Worm (Caenorhabditis elegans) whole organism, L3 larva: ENCODE data around the gene fbxa-56.
A peak's percentile ranks its signal among the peaks of the same experiment; 100 is the strongest.

Source experiments
- R02D3.7 ChIP-seq: fragments of 150-350 bp; optimal IDR thresholded peaks from 2 replicates; lab custom pipeline; 2014; ENCODE audit warnings: missing biosample characterization, missing genetic modification characterization
- ZK546.5 ChIP-seq: sonication (generic microtip); optimal IDR thresholded peaks from 2 replicates; lab custom pipeline; 2017; ENCODE audit warnings: missing biosample characterization, missing genetic modification characterization
- aly-2 ChIP-seq: fragments of 150-350 bp; optimal IDR thresholded peaks from 2 replicates; lab custom pipeline; 2014; ENCODE audit warnings: missing biosample characterization, missing genetic modification characterization
- ama-1 ChIP-seq: fragments of 150-350 bp; optimal IDR thresholded peaks from 2 replicates; lab custom pipeline; 2018
- ceh-16 ChIP-seq: sonication (generic microtip); optimal IDR thresholded peaks from 2 replicates; lab custom pipeline; 2017; ENCODE audit warnings: missing biosample characterization, missing genetic modification characterization
- ceh-28 ChIP-seq: fragments of 150-350 bp; optimal IDR thresholded peaks from 2 replicates; lab custom pipeline; 2014; ENCODE audit warnings: missing biosample characterization, missing genetic modification reagents, missing genetic modification characterization
- ceh-82 ChIP-seq: fragments of 150-350 bp; optimal IDR thresholded peaks from 2 replicates; lab custom pipeline; 2014; ENCODE audit warnings: missing biosample characterization, missing genetic modification characterization
- daf-12 ChIP-seq: fragments of 150-350 bp; optimal IDR thresholded peaks from 2 replicates; lab custom pipeline; 2014; ENCODE audit warnings: missing biosample characterization, missing genetic modification reagents, missing genetic modification characterization
- egl-5 ChIP-seq: fragments of 150-350 bp; optimal IDR thresholded peaks from 2 replicates; lab custom pipeline; 2017; ENCODE audit warnings: missing biosample characterization, missing genetic modification reagents, missing genetic modification characterization, inconsistent platforms
- elt-2 ChIP-seq: sonication (generic microtip); optimal IDR thresholded peaks from 2 replicates; lab custom pipeline; 2016; ENCODE audit warnings: missing genetic modification reagents, mild to moderate bottlenecking, missing genetic modification characterization, missing compliant biosample characterization
- eor-1 ChIP-seq, 2 experiments: fragments of 150-350 bp; optimal IDR thresholded peaks; 2 replicates each; lab custom pipeline; 2014 to 2018; ENCODE audit warnings: missing biosample characterization in 2 of 2, missing genetic modification characterization in 2 of 2
- fkh-10 ChIP-seq: sonication (generic microtip); optimal IDR thresholded peaks from 2 replicates; lab custom pipeline; 2017; ENCODE audit warnings: missing biosample characterization, missing genetic modification reagents, missing genetic modification characterization
- fkh-2 ChIP-seq: fragments of 150-350 bp; optimal IDR thresholded peaks from 2 replicates; lab custom pipeline; 2014; ENCODE audit warnings: missing biosample characterization, missing genetic modification reagents, missing genetic modification characterization
- fos-1 ChIP-seq: fragments of 150-350 bp; optimal IDR thresholded peaks from 2 replicates; lab custom pipeline; 2014; ENCODE audit warnings: missing biosample characterization, missing genetic modification characterization
- hmg-11 ChIP-seq: sonication (generic microtip); optimal IDR thresholded peaks from 2 replicates; lab custom pipeline; 2016; ENCODE audit warnings: missing genetic modification characterization, missing compliant biosample characterization
- jun-1 ChIP-seq: fragments of 150-350 bp; optimal IDR thresholded peaks from 2 replicates; lab custom pipeline; 2014; ENCODE audit warnings: missing biosample characterization, missing genetic modification reagents, missing genetic modification characterization
- lin-15B ChIP-seq: fragments of 150-350 bp; optimal IDR thresholded peaks from 2 replicates; lab custom pipeline; 2014; ENCODE audit warnings: missing biosample characterization, missing genetic modification characterization
- lin-39 ChIP-seq: fragments of 150-350 bp; optimal IDR thresholded peaks from 2 replicates; lab custom pipeline; 2018; ENCODE audit warnings: missing biosample characterization, missing genetic modification reagents, missing genetic modification characterization
- lsy-12 ChIP-seq: sonication (generic microtip); optimal IDR thresholded peaks from 2 replicates; lab custom pipeline; 2016; ENCODE audit warnings: mild to moderate bottlenecking, missing genetic modification characterization, missing compliant biosample characterization
- mdl-1 ChIP-seq: fragments of 150-350 bp; optimal IDR thresholded peaks from 2 replicates; lab custom pipeline; 2014; ENCODE audit warnings: missing biosample characterization, missing genetic modification characterization
- nfya-1 ChIP-seq: sonication (generic microtip); optimal IDR thresholded peaks from 2 replicates; lab custom pipeline; 2017; ENCODE audit warnings: missing genetic modification characterization, mild to moderate bottlenecking, missing compliant biosample characterization, antibody characterized with exemption, moderate library complexity; ENCODE audit not compliant: insufficient read depth
- nhr-23 ChIP-seq: fragments of 150-350 bp; optimal IDR thresholded peaks from 2 replicates; lab custom pipeline; 2014; ENCODE audit warnings: missing biosample characterization, missing genetic modification reagents, missing genetic modification characterization
- nhr-237 ChIP-seq: fragments of 150-350 bp; optimal IDR thresholded peaks from 2 replicates; lab custom pipeline; 2014; ENCODE audit warnings: missing biosample characterization, missing genetic modification characterization
- nhr-25 ChIP-seq: sonication (generic microtip); optimal IDR thresholded peaks from 2 replicates; lab custom pipeline; 2017; ENCODE audit warnings: missing biosample characterization, missing genetic modification characterization
- nhr-28 ChIP-seq: fragments of 150-350 bp; optimal IDR thresholded peaks from 2 replicates; lab custom pipeline; 2014; ENCODE audit warnings: missing biosample characterization, missing genetic modification characterization
- nhr-43 ChIP-seq: sonication (generic microtip); optimal IDR thresholded peaks from 2 replicates; lab custom pipeline; 2016; ENCODE audit warnings: mild to moderate bottlenecking, missing genetic modification characterization, missing compliant biosample characterization; ENCODE audit not compliant: poor library complexity, severe bottlenecking
- nhr-67 ChIP-seq: fragments of 150-350 bp; optimal IDR thresholded peaks from 2 replicates; lab custom pipeline; 2014; ENCODE audit warnings: missing biosample characterization, missing genetic modification characterization
- nhr-77 ChIP-seq: fragments of 150-350 bp; optimal IDR thresholded peaks from 2 replicates; lab custom pipeline; 2014; ENCODE audit warnings: missing biosample characterization, missing genetic modification characterization
- pha-4 ChIP-seq: fragments of 150-350 bp; optimal IDR thresholded peaks from 2 replicates; lab custom pipeline; 2014; ENCODE audit warnings: missing biosample characterization, missing genetic modification reagents, missing genetic modification characterization
- pqm-1 ChIP-seq: fragments of 150-350 bp; optimal IDR thresholded peaks from 2 replicates; lab custom pipeline; 2017; ENCODE audit warnings: missing biosample characterization, missing genetic modification characterization, inconsistent platforms
- skn-1 ChIP-seq: fragments of 150-350 bp; optimal IDR thresholded peaks from 2 replicates; lab custom pipeline; 2014; ENCODE audit warnings: missing biosample characterization, missing genetic modification characterization
- snpc-4 ChIP-seq: fragments of 150-350 bp; optimal IDR thresholded peaks from 2 replicates; lab custom pipeline; 2014; ENCODE audit warnings: missing biosample characterization, missing genetic modification characterization
- tbx-2 ChIP-seq: sonication (generic microtip); optimal IDR thresholded peaks from 2 replicates; lab custom pipeline; 2016; ENCODE audit warnings: mild to moderate bottlenecking, missing genetic modification characterization, missing compliant biosample characterization
- unc-39 ChIP-seq: sonication (generic microtip); optimal IDR thresholded peaks from 4 replicates; lab custom pipeline; 2017; ENCODE audit warnings: missing biosample characterization, missing genetic modification characterization
- ztf-11 ChIP-seq: fragments of 150-350 bp; optimal IDR thresholded peaks from 2 replicates; lab custom pipeline; 2014; ENCODE audit warnings: missing biosample characterization, missing genetic modification characterization
- ztf-4 ChIP-seq: fragments of 150-350 bp; optimal IDR thresholded peaks from 2 replicates; lab custom pipeline; 2014; ENCODE audit warnings: missing biosample characterization, missing genetic modification characterization

fbxa-56 gene

ce11 chrIII:910540-911311 is 27.1 kb downstream of the fbxa-56 start, which contains the start of the genes F23H11.5 and bra-2 (continued):
- TF ChIP-seq ZK546.5 (no peak), R02D3.7 (no peak), pha-4 (peak; percentile 62), ceh-28 (peak; percentile 66), fkh-2 (tag; lab: Kevin White, UChicago) (no peak), ama-1 (lab: Kevin White, UChicago) (no peak)

DNA sequence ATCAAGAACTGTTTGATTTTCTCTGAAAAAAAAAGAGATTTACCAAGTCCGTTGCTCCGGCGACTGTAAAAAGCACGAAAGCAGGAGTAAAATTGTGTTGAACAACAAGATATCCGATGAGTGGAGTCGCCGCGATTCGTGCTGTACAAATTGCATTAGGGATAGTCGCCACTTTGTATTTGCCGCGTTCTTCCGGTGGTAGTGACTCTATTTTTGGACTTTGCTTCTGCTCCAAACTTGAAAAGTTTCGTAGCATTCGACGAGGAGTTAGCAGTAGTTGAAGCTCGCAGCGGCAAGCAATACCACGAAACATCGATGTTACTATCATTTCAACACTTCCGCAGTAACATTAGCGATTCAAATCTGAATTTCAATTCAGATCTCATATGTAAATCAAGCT is 28.3 kb downstream of the fbxa-56 start, which contains the start of gene crls-1:
Gene crls-1, minus strand, starts transcription at position 363 of the 400 bp plus-strand sequence.
- TF ChIP-seq ama-1 (lab: Kevin White, UChicago) (peak; percentile 51), ZK546.5 (no peak)

DNA sequence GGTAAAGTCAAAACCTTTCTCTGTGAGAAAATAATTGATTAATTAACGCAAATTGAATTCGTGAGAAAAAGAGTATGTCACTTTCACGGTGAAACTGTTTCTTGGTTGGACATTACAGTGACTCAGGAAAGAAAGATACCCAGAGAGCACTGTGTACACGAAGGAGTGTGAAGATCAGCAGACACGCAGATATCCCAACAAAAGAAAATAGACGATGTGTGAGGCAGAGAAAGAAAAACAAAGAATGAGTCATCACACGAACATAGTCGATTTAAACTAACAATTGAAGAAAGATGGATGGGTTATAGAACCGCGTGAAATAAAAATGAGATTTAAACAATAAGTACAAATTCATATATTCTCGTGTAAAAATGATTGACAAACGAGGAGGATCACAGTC is 29.9 kb downstream of the fbxa-56 start:
- TF ChIP-seq nhr-23 (tag; lab: Kevin White, UChicago): peak; percentile 21
- no peak for TF ChIP-seq mdl-1 (tag; lab: Kevin White, UChicago)
- peak; percentile 38 for TF ChIP-seq hmg-11 (tag; lab: Kevin White, UChicago)
- TF ChIP-seq lsy-12 (tag; lab: Kevin White, UChicago): no peak
- no peak for TF ChIP-seq nhr-237 (tag; lab: Kevin White, UChicago)
- TF ChIP-seq skn-1 (tag; lab: Kevin White, UChicago): no peak
- TF ChIP-seq ama-1 (lab: Kevin White, UChicago): no peak
- TF ChIP-seq fkh-10: no peak
- TF ChIP-seq pqm-1 (tag; lab: Kevin White, UChicago): no peak
- no peak for TF ChIP-seq fos-1 (tag; lab: Kevin White, UChicago)
- TF ChIP-seq jun-1 (tag; lab: Kevin White, UChicago): peak; percentile 56
- TF ChIP-seq snpc-4 (tag; lab: Kevin White, UChicago): no peak
- no peak for TF ChIP-seq ztf-11 (tag; lab: Kevin White, UChicago)
- no peak for TF ChIP-seq ZK546.5
- TF ChIP-seq pha-4: peak; percentile 79
- TF ChIP-seq nhr-25 (tag; lab: Kevin White, UChicago): peak; percentile 31
- no peak for TF ChIP-seq ceh-16 (tag; lab: Kevin White, UChicago)
- no peak for TF ChIP-seq ceh-28
- no peak for TF ChIP-seq ztf-4 (tag; lab: Kevin White, UChicago)
- TF ChIP-seq lin-39 (tag; lab: Kevin White, UChicago): no peak
- TF ChIP-seq egl-5 (tag; lab: Kevin White, UChicago): no peak
- no peak for TF ChIP-seq fkh-2 (tag; lab: Kevin White, UChicago)

ce11 chrIII:907311-907710 is 30.6 kb downstream of the fbxa-56 start, which contains the start of gene F23H11.4:
Gene F23H11.4, minus strand, starts transcription at chrIII:907539.
- TF ChIP-seq pha-4 (peak; percentile 54), ceh-82 (tag; lab: Kevin White, UChicago) (no peak)

ce11 chrIII:901600-902250 is 36.1 kb downstream of the fbxa-56 start:
- TF ChIP-seq nhr-23 (tag; lab: Kevin White, UChicago): peak; percentile 11
- TF ChIP-seq eor-1 (tag; optimal IDR thresholded peaks at IDR 0.05; lab: Kevin White, UChicago): no peak
- TF ChIP-seq hmg-11 (tag; lab: Kevin White, UChicago): peak; percentile 9
- no peak for TF ChIP-seq daf-12 (tag; lab: Kevin White, UChicago)
- peak; percentile 33 for TF ChIP-seq pha-4
- TF ChIP-seq nhr-77: no peak
- peak; percentile 32 for TF ChIP-seq lin-15B
- peak; percentile 34 for TF ChIP-seq elt-2 (tag; lab: Kevin White, UChicago)
- no peak for TF ChIP-seq unc-39

ce11 chrIII:901148-901547 is 36.7 kb downstream of the fbxa-56 start, which contains the start of gene sucl-2:
Gene sucl-2, minus strand, starts transcription at chrIII:901412.
- TF ChIP-seq aly-2 (tag; lab: Kevin White, UChicago) (no peak), ztf-4 (tag; lab: Kevin White, UChicago) (no peak), lsy-12 (tag; lab: Kevin White, UChicago) (no peak), fkh-10 (no peak), pha-4 (no peak), lin-15B (no peak), nfya-1 (tag; lab: Kevin White, UChicago) (no peak), fkh-2 (tag; lab: Kevin White, UChicago) (no peak), nhr-43 (tag; lab: Kevin White, UChicago) (no peak), tbx-2 (tag; lab: Kevin White, UChicago) (no peak), nhr-237 (tag; lab: Kevin White, UChicago) (no peak), R02D3.7 (no peak), nhr-28 (tag; lab: Kevin White, UChicago) (no peak), mdl-1 (tag; lab: Kevin White, UChicago) (no peak), nhr-67 (tag; lab: Kevin White, UChicago) (no peak), nhr-25 (tag; lab: Kevin White, UChicago) (no peak), skn-1 (tag; lab: Kevin White, UChicago) (no peak)
